Worm (Caenorhabditis elegans) whole organism, midembryonic: ENCODE measurements around the gene E04F6.8.

ENCODE experiments used
- flt-1 ChIP-seq: fragments of 200-800 bp; sonication (Bioruptor generic); IDR thresholded peaks from 2 replicates; pipeline ENCODE4 v1.3.6; 2022; ENCODE audit warnings: missing genetic modification characterization, missing compliant biosample characterization
- med-1 ChIP-seq: sonication (generic microtip); optimal IDR thresholded peaks from 2 replicates; lab custom pipeline; 2017; ENCODE audit warnings: missing genetic modification characterization, mild to moderate bottlenecking, missing compliant biosample characterization, antibody characterized with exemption, missing genetic modification reagents; ENCODE audit not compliant: insufficient read depth
- tab-1 ChIP-seq: fragments of 200-800 bp; sonication (Bioruptor generic); IDR thresholded peaks from 2 replicates; pipeline ENCODE4 v1.3.6; 2022; ENCODE audit warnings: missing genetic modification characterization, missing compliant biosample characterization

ce11 chrII:7228646-7229200 lies 17.5 kb upstream of the E04F6.8 start, which contains the start of gene F32A5.4:
- no peak for TF ChIP-seq tab-1 (GFP tag; lab: Robert Waterston, UW)
- no peak for TF ChIP-seq med-1 (GFP tag; lab: Kevin White, UChicago)
- no peak for TF ChIP-seq flt-1 (GFP tag; lab: Robert Waterston, UW)
